Worm (Caenorhabditis elegans): ENCODE results near the gene T21C12.8.
A peak's percentile ranks its signal among the peaks of the same experiment; 100 is the strongest.

DNA sequence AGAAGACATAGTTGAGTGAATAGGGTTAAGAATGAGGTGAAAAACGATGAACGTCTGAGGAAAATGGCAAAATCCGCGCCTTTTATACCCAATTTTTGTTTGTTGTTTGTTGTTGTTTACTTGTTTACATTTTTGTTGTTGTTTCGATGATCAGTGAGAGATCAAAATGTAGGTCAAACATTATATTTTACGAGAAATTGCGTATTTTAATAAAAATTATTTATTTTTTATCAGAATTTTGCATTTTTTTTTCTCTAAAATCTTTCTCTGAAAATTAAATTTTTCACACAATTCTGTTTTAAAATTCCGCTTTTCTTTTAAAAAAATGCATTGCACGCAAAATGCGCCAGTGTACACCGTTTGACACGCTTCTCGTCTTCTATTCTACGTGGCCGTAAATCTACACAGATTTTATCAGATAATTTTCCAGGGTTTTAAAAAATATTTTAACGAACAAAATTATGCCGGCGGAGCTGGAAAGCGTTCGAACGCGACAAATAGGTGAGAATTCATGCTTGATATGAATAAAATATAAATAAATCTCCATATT lies 46.1 kb downstream of the T21C12.8 start, which contains the start of the genes sip-1 and sly-1:
- TF ChIP-seq ama-1 (optimal IDR thresholded peaks at IDR 0.05): no peak
- TF ChIP-seq ama-1 (GFP tag; optimal IDR thresholded peaks at IDR 0.05): no peak
- TF ChIP-seq rpc-1 (optimal IDR thresholded peaks at IDR 0.05): no peak
- no peak for TF ChIP-seq rpc-1 (tag; optimal IDR thresholded peaks at IDR 0.05)
- no peak for TF ChIP-seq rec-8 (tag; optimal IDR thresholded peaks at IDR 0.05)
- peak; percentile 74; the same call in 1 of the 2 replicates for TF ChIP-seq hsf-1 (GFP tag; IDR thresholded peaks at IDR 0.05)
- no peak for TF ChIP-seq mel-28 (tag; optimal IDR thresholded peaks at IDR 0.05; ENCODE audit: borderline replicate concordance)

Measured in whole organism, young adult.